Worm (Caenorhabditis elegans) whole organism, L2 larva: ENCODE results near the gene C33G3.6.

Experiments used
- C34F6.9 ChIP-seq: fragments of 150-350 bp; optimal IDR thresholded peaks from 2 replicates; lab custom pipeline; 2014; ENCODE audit warnings: missing biosample characterization, missing genetic modification characterization
- F13H6.1 ChIP-seq: sonication (generic microtip); optimal IDR thresholded peaks from 2 replicates; lab custom pipeline; 2016; ENCODE audit warnings: missing genetic modification characterization, missing compliant biosample characterization
- R02D3.7 ChIP-seq: fragments of 150-350 bp; optimal IDR thresholded peaks from 2 replicates; lab custom pipeline; 2014; ENCODE audit warnings: missing biosample characterization, missing genetic modification characterization
- Y55F3AM.14 ChIP-seq: fragments of 200-800 bp; sonication (Bioruptor generic); optimal IDR thresholded peaks from 2 replicates; lab custom pipeline; 2018; ENCODE audit warnings: mild to moderate bottlenecking, missing genetic modification characterization, missing compliant biosample characterization
- ZK546.5 ChIP-seq: sonication (generic microtip); optimal IDR thresholded peaks from 2 replicates; lab custom pipeline; 2017; ENCODE audit warnings: missing biosample characterization, missing genetic modification characterization
- alr-1 ChIP-seq: fragments of 150-350 bp; optimal IDR thresholded peaks from 2 replicates; lab custom pipeline; 2014; ENCODE audit warnings: missing biosample characterization, missing genetic modification characterization
- aly-2 ChIP-seq: fragments of 150-350 bp; optimal IDR thresholded peaks from 2 replicates; lab custom pipeline; 2014; ENCODE audit warnings: missing biosample characterization, missing genetic modification characterization
- ama-1 ChIP-seq: fragments of 150-350 bp; optimal IDR thresholded peaks from 2 replicates; lab custom pipeline; 2018; ENCODE audit warnings: inconsistent platforms
- blmp-1 ChIP-seq: sonication (generic microtip); optimal IDR thresholded peaks from 2 replicates; lab custom pipeline; 2017; ENCODE audit warnings: missing genetic modification characterization, mild to moderate bottlenecking, missing compliant biosample characterization, antibody characterized with exemption, moderate library complexity; ENCODE audit not compliant: insufficient read depth
- ceh-82 ChIP-seq: fragments of 150-350 bp; optimal IDR thresholded peaks from 2 replicates; lab custom pipeline; 2014; ENCODE audit warnings: missing biosample characterization, missing genetic modification characterization
- dmd-4 ChIP-seq: sonication (generic microtip); optimal IDR thresholded peaks from 2 replicates; lab custom pipeline; 2017; ENCODE audit warnings: missing biosample characterization, missing genetic modification characterization
- egl-27 ChIP-seq: sonication (generic microtip); optimal IDR thresholded peaks from 3 replicates; lab custom pipeline; 2017; ENCODE audit warnings: missing biosample characterization, missing genetic modification reagents, missing genetic modification characterization
- elt-1 ChIP-seq: fragments of 150-350 bp; optimal IDR thresholded peaks from 2 replicates; lab custom pipeline; 2014; ENCODE audit warnings: missing biosample characterization, missing genetic modification characterization
- elt-3 ChIP-seq: sonication (generic microtip); optimal IDR thresholded peaks from 2 replicates; lab custom pipeline; 2017; ENCODE audit warnings: missing biosample characterization, missing genetic modification characterization
- fos-1 ChIP-seq: fragments of 150-350 bp; optimal IDR thresholded peaks from 2 replicates; lab custom pipeline; 2014; ENCODE audit warnings: missing biosample characterization, missing genetic modification characterization
- gmeb-1 ChIP-seq: fragments of 150-350 bp; optimal IDR thresholded peaks from 2 replicates; lab custom pipeline; 2014; ENCODE audit warnings: missing biosample characterization, missing genetic modification characterization
- lin-13 ChIP-seq: fragments of 150-350 bp; optimal IDR thresholded peaks from 2 replicates; lab custom pipeline; 2014; ENCODE audit warnings: missing biosample characterization, missing genetic modification reagents, missing genetic modification characterization
- lin-39 ChIP-seq: fragments of 150-350 bp; optimal IDR thresholded peaks from 2 replicates; lab custom pipeline; 2014; ENCODE audit warnings: missing biosample characterization, missing genetic modification reagents, missing genetic modification characterization
- lsy-2 ChIP-seq, 2 experiments: fragments of 150-350 bp in 1 of 2; sonication (generic microtip) in 1 of 2; optimal IDR thresholded peaks; 2 replicates each; lab custom pipeline; 2014 to 2017; ENCODE audit warnings: missing biosample characterization in 2 of 2, missing genetic modification characterization in 2 of 2
- mab-5 ChIP-seq: fragments of 150-350 bp; optimal IDR thresholded peaks from 2 replicates; lab custom pipeline; 2014; ENCODE audit warnings: missing biosample characterization, missing genetic modification characterization
- mbf-1 ChIP-seq: sonication (generic microtip); optimal IDR thresholded peaks from 2 replicates; lab custom pipeline; 2017; ENCODE audit warnings: missing biosample characterization, missing genetic modification characterization
- nhr-10 ChIP-seq: sonication (generic microtip); optimal IDR thresholded peaks from 2 replicates; lab custom pipeline; 2017; ENCODE audit warnings: missing biosample characterization, missing genetic modification characterization
- nhr-11 ChIP-seq: fragments of 150-350 bp; optimal IDR thresholded peaks from 2 replicates; lab custom pipeline; 2014; ENCODE audit warnings: missing biosample characterization, missing genetic modification characterization
- nhr-12 ChIP-seq: fragments of 150-350 bp; optimal IDR thresholded peaks from 2 replicates; lab custom pipeline; 2014; ENCODE audit warnings: missing biosample characterization, missing genetic modification characterization
- nhr-129 ChIP-seq: fragments of 150-350 bp; optimal IDR thresholded peaks from 2 replicates; lab custom pipeline; 2014; ENCODE audit warnings: missing biosample characterization, missing genetic modification characterization
- nhr-21 ChIP-seq: fragments of 150-350 bp; optimal IDR thresholded peaks from 2 replicates; lab custom pipeline; 2014; ENCODE audit warnings: missing biosample characterization, missing genetic modification characterization
- nhr-25 ChIP-seq: fragments of 150-350 bp; sonication (generic microtip); optimal IDR thresholded peaks from 3 replicates; lab custom pipeline; 2014; ENCODE audit warnings: missing biosample characterization, missing genetic modification characterization
- nhr-6 ChIP-seq: fragments of 150-350 bp; optimal IDR thresholded peaks from 2 replicates; lab custom pipeline; 2014; ENCODE audit warnings: missing biosample characterization, missing genetic modification characterization
- peb-1 ChIP-seq: fragments of 150-350 bp; optimal IDR thresholded peaks from 2 replicates; lab custom pipeline; 2014; ENCODE audit warnings: missing biosample characterization, missing genetic modification characterization
- sem-4 ChIP-seq: fragments of 150-350 bp; optimal IDR thresholded peaks from 2 replicates; lab custom pipeline; 2014; ENCODE audit warnings: missing biosample characterization, missing genetic modification reagents, missing genetic modification characterization
- skn-1 ChIP-seq: sonication (generic microtip); optimal IDR thresholded peaks from 2 replicates; lab custom pipeline; 2017; ENCODE audit warnings: missing biosample characterization, missing genetic modification characterization
- sma-3 ChIP-seq: sonication (generic microtip); optimal IDR thresholded peaks from 2 replicates; lab custom pipeline; 2016; ENCODE audit warnings: missing genetic modification reagents, missing genetic modification characterization, missing compliant biosample characterization
- sma-9 ChIP-seq, 2 experiments: fragments of 150-350 bp in 1 of 2; sonication (generic microtip) in 1 of 2; optimal IDR thresholded peaks; 2 replicates each; lab custom pipeline; 2014 to 2016; ENCODE audit warnings: missing genetic modification characterization in 2 of 2, mild to moderate bottlenecking in 1 of 2, missing biosample characterization in 1 of 2, missing compliant biosample characterization in 1 of 2, missing genetic modification reagents in 1 of 2, moderate library complexity in 1 of 2
- snpc-4 ChIP-seq: fragments of 150-350 bp; optimal IDR thresholded peaks from 2 replicates; lab custom pipeline; 2014; ENCODE audit warnings: missing biosample characterization, missing genetic modification characterization
- unc-39 ChIP-seq: fragments of 150-350 bp; optimal IDR thresholded peaks from 2 replicates; lab custom pipeline; 2014; ENCODE audit warnings: missing biosample characterization, missing genetic modification characterization
- unc-55 ChIP-seq: fragments of 150-350 bp; sonication (generic microtip); optimal IDR thresholded peaks from 3 replicates; lab custom pipeline; 2014; ENCODE audit warnings: missing biosample characterization, missing genetic modification reagents, missing genetic modification characterization
- unc-62 ChIP-seq: fragments of 150-350 bp; optimal IDR thresholded peaks from 2 replicates; lab custom pipeline; 2014; ENCODE audit warnings: missing biosample characterization, missing genetic modification reagents, missing genetic modification characterization
- zag-1 ChIP-seq: fragments of 150-350 bp; optimal IDR thresholded peaks from 2 replicates; lab custom pipeline; 2014; ENCODE audit warnings: missing biosample characterization, missing genetic modification characterization
- ztf-1 ChIP-seq: fragments of 200-800 bp; sonication (Bioruptor generic); conservative IDR thresholded peaks from 2 replicates; pipeline ENCODE4 v1.3.6; 2022; ENCODE audit warnings: missing genetic modification characterization, missing compliant biosample characterization
- ztf-11 ChIP-seq: sonication (generic microtip); optimal IDR thresholded peaks from 2 replicates; lab custom pipeline; 2017; ENCODE audit warnings: missing biosample characterization, missing genetic modification characterization

The C33G3.6 gene

DNA sequence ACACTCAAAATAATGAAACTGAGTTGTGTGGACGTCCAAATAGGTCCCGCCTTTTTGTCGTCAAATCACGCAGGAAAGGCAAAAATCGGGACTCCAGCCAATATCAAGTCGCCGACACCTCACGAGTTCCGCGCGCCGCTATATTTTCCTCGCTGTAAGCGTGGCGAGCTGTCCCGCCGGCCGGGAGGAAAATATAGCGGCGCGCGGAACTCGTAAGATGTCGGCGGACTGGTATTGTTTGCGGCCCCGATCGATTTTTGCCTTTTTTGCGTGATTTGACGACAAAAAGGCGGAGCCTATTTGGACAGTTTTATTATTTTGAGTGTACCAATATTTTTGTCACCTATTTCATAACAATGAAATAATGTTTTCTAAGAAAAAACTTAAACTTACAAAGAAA lies 21.4 kb downstream of the C33G3.6 start:
- TF ChIP-seq elt-1 (tag; lab: Kevin White, UChicago), result no peak
- TF ChIP-seq nhr-21 (tag; lab: Kevin White, UChicago), result no peak
- peak; percentile 4 for TF ChIP-seq snpc-4
- TF ChIP-seq sma-3 (GFP tag; lab: Kevin White, UChicago), result no peak
- TF ChIP-seq lin-13 (GFP tag; lab: Kevin White, UChicago), result no peak

DNA sequence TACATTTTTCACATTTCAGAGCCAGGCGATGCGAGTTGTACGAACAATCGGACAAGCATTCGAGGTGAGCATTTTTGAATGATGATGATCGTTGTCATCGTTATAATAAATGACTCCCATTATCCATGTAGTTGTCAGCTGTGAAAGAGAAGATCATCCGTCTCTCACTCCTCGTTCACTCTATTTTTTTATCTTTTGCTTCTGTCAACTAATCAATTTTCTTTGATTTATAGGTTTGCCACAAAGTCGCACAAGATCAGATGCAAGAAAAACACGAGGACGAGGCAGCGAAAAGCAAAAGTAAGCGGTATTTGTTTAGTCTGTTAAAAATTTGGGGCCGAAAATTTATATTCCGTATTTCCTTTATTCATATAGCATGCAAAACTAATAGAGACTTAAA lies 27.6 kb downstream of the C33G3.6 start:
- TF ChIP-seq unc-62 (GFP tag; lab: Kevin White, UChicago) (no peak), unc-39 (tag; lab: Kevin White, UChicago) (no peak), mbf-1 (tag; lab: Kevin White, UChicago) (no peak), Y55F3AM.14 (GFP tag; lab: Kevin White, UChicago) (no peak), sma-9 (GFP tag; optimal IDR thresholded peaks at IDR 0.05; lab: Kevin White, UChicago) (peak; percentile 42), sma-9 (tag; optimal IDR thresholded peaks at IDR 0.05; lab: Kevin White, UChicago) (no peak), ceh-82 (tag; lab: Kevin White, UChicago) (no peak), nhr-6 (tag; lab: Kevin White, UChicago) (no peak), nhr-129 (peak; percentile 15), skn-1 (no peak), mab-5 (peak; percentile 52), lsy-2 (tag; optimal IDR thresholded peaks at IDR 0.05; lab: Kevin White, UChicago) (peak in 1 of 2 experiments; percentile 23), nhr-21 (tag; lab: Kevin White, UChicago) (no peak), sem-4 (no peak), C34F6.9 (tag; lab: Kevin White, UChicago) (peak; percentile 14), elt-3 (no peak), gmeb-1 (tag; lab: Kevin White, UChicago) (no peak), ZK546.5 (no peak), R02D3.7 (no peak), peb-1 (tag; lab: Kevin White, UChicago) (no peak)

DNA sequence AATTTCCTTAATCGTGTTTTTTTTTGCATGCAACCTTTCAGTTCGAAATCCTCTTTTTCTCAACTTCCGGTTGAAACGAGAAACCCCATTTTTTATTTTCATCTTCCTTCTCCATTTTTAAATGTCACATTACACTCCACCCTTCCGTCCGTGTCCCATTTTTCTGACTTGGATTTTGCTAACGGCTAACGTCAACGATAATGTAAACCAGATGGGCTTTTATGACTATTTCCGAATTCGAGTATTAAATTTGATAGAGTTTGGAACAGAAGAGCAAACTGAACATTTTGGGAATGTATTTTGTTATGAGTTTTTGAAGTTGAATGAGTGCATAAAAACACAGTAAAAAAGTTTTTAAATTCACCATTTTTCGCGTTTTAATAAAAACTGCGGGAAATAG lies 28.4 kb downstream of the C33G3.6 start:
- TF ChIP-seq R02D3.7 (no peak), nhr-6 (tag; lab: Kevin White, UChicago) (no peak), mbf-1 (tag; lab: Kevin White, UChicago) (no peak), ama-1 (lab: Kevin White, UChicago) (no peak), sma-9 (GFP tag; optimal IDR thresholded peaks at IDR 0.05; lab: Kevin White, UChicago) (no peak), sma-9 (tag; optimal IDR thresholded peaks at IDR 0.05; lab: Kevin White, UChicago) (no peak), unc-39 (tag; lab: Kevin White, UChicago) (no peak), elt-1 (tag; lab: Kevin White, UChicago) (no peak), nhr-21 (tag; lab: Kevin White, UChicago) (no peak), ceh-82 (tag; lab: Kevin White, UChicago) (no peak), unc-55 (GFP tag; lab: Kevin White, UChicago) (no peak), alr-1 (tag; lab: Kevin White, UChicago) (no peak), unc-62 (GFP tag; lab: Kevin White, UChicago) (no peak), snpc-4 (no peak), ztf-11 (no peak), sem-4 (no peak), gmeb-1 (tag; lab: Kevin White, UChicago) (no peak), aly-2 (tag; lab: Kevin White, UChicago) (no peak), mab-5 (no peak), nhr-25 (tag; lab: Kevin White, UChicago) (no peak)

DNA sequence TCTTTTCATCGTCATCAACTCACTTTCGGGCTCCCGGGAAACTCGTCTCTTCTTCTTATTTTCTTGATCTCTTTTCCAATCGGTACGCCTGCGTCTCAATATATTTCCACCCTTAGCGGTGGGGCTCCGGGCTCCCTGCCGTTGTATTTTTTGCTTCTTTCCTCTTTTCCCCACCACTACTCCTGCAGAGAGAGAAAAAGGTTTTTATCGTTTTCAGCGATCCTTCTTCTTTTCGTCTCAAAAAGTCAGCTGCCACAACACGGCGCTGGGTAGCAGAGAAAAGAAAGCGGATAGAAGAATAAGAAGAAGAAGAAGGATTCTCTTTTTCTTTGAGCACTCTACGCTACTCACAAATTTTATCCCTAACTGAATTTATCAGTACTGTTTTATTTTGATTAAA lies 29.3 kb downstream of the C33G3.6 start:
- peak; percentile 46 for TF ChIP-seq nhr-129
- no peak for TF ChIP-seq ztf-1
- TF ChIP-seq F13H6.1 (tag; lab: Kevin White, UChicago), result peak; percentile 67

DNA sequence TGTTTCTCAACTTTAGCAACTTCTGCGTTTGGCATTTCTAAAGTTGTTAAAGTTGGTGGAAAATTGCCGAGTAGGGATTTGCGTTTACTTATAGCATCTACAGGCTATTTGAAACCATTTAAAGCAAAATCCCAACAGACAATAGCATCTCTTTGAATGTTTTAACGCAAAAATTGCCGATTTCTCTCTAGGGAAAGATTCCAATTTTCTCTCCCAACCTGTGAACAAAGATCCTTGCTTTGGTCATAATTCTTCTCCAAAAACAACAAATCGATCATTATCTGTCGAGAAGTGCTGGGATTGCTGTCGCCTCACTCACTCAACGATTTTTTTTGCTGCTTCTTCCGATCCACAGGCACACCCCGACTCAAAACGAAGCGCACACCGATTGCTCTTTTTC lies 30.4 kb downstream of the C33G3.6 start:
- no peak for TF ChIP-seq mab-5
- TF ChIP-seq egl-27 (tag; lab: Kevin White, UChicago), result no peak
- no peak for TF ChIP-seq skn-1

ce11 chrX:14049235-14049634 lies 34.9 kb downstream of the C33G3.6 start, which contains the start of gene dyc-1:
TSS of gene dyc-1 (plus strand) at chrX:14049535.
- TF ChIP-seq nhr-12 (tag; lab: Kevin White, UChicago) (no peak), nhr-11 (tag; lab: Kevin White, UChicago) (no peak), nhr-25 (tag; lab: Kevin White, UChicago) (no peak), peb-1 (tag; lab: Kevin White, UChicago) (no peak), ama-1 (lab: Kevin White, UChicago) (no peak), sem-4 (no peak), alr-1 (tag; lab: Kevin White, UChicago) (no peak), dmd-4 (no peak), blmp-1 (tag; lab: Kevin White, UChicago) (no peak), nhr-10 (no peak), unc-39 (tag; lab: Kevin White, UChicago) (no peak), unc-62 (GFP tag; lab: Kevin White, UChicago) (no peak), gmeb-1 (tag; lab: Kevin White, UChicago) (no peak), egl-27 (tag; lab: Kevin White, UChicago) (no peak), lin-39 (tag; lab: Kevin White, UChicago) (no peak), zag-1 (tag; lab: Kevin White, UChicago) (no peak), fos-1 (tag; lab: Kevin White, UChicago) (no peak), nhr-129 (no peak)
